Fruit fly (Drosophila melanogaster) whole organism, prepupa: ENCODE data around the gene kon.
A peak's percentile ranks its signal among the peaks of the same experiment; 100 is the strongest.

ENCODE experiments used
- Blimp-1 ChIP-seq: fragments of 200-800 bp; sonication (Bioruptor generic); optimal IDR thresholded peaks from 3 replicates; lab custom pipeline; 2017; ENCODE audit warnings: missing biosample characterization, missing genetic modification characterization, mild to moderate bottlenecking, moderate library complexity, missing genetic modification reagents
- CG10631 ChIP-seq: fragments of 200-800 bp; sonication (Bioruptor generic); optimal IDR thresholded peaks from 2 replicates; lab custom pipeline; 2016; ENCODE audit warnings: missing biosample characterization, missing genetic modification characterization
- CG10669 ChIP-seq: fragments of 200-800 bp; sonication (Bioruptor generic); optimal IDR thresholded peaks from 3 replicates; lab custom pipeline; 2018; ENCODE audit warnings: missing biosample characterization, mild to moderate bottlenecking, missing genetic modification characterization, moderate library complexity
- CG11294 ChIP-seq: fragments of 200-800 bp; sonication (Bioruptor generic); IDR thresholded peaks from 2 replicates; pipeline ENCODE4 v1.3.6; 2022; ENCODE audit warnings: missing biosample characterization, missing genetic modification characterization
- CG11902 ChIP-seq: fragments of 200-800 bp; sonication (Bioruptor generic); optimal IDR thresholded peaks from 3 replicates; lab custom pipeline; 2016; ENCODE audit warnings: missing biosample characterization, missing genetic modification characterization
- CG15336 ChIP-seq: fragments of 200-800 bp; sonication (Bioruptor generic); IDR thresholded peaks from 2 replicates; pipeline ENCODE4 v1.3.6; 2022; ENCODE audit warnings: missing biosample characterization, missing genetic modification characterization
- CG1621 ChIP-seq: fragments of 200-800 bp; sonication (Bioruptor generic); optimal IDR thresholded peaks from 3 replicates; lab custom pipeline; 2018; ENCODE audit warnings: missing biosample characterization, mild to moderate bottlenecking, missing genetic modification characterization
- CG16779 ChIP-seq: fragments of 200-800 bp; sonication (Bioruptor generic); optimal IDR thresholded peaks from 3 replicates; lab custom pipeline; 2017; ENCODE audit warnings: missing biosample characterization, mild to moderate bottlenecking, missing genetic modification characterization
- CG3032 ChIP-seq: fragments of 200-800 bp; optimal IDR thresholded peaks from 2 replicates; lab custom pipeline; 2019; ENCODE audit warnings: missing biosample characterization, mild to moderate bottlenecking, missing genetic modification characterization, moderate library complexity
- CG31627 ChIP-seq: fragments of 200-800 bp; sonication (Bioruptor generic); optimal IDR thresholded peaks from 3 replicates; lab custom pipeline; 2016; ENCODE audit warnings: missing biosample characterization, missing genetic modification characterization
- CG32006 ChIP-seq: fragments of 200-800 bp; sonication (Bioruptor generic); optimal IDR thresholded peaks from 3 replicates; lab custom pipeline; 2017; ENCODE audit warnings: missing biosample characterization, mild to moderate bottlenecking, missing genetic modification characterization
- CG34406 ChIP-seq: fragments of 200-800 bp; sonication (Bioruptor generic); optimal IDR thresholded peaks from 3 replicates; lab custom pipeline; 2016; ENCODE audit warnings: missing biosample characterization, missing genetic modification characterization
- CG4318 ChIP-seq: fragments of 200-800 bp; sonication (Bioruptor generic); optimal IDR thresholded peaks from 3 replicates; lab custom pipeline; 2017; ENCODE audit warnings: missing biosample characterization, mild to moderate bottlenecking, missing genetic modification characterization
- CG6163 ChIP-seq: fragments of 200-800 bp; sonication (Bioruptor generic); IDR thresholded peaks from 3 replicates; pipeline ENCODE4 v1.3.6; 2022; ENCODE audit warnings: missing biosample characterization, missing genetic modification characterization
- CG6276 ChIP-seq: fragments of 200-800 bp; sonication (Bioruptor generic); optimal IDR thresholded peaks from 2 replicates; lab custom pipeline; 2017; ENCODE audit warnings: missing biosample characterization, mild to moderate bottlenecking, missing genetic modification characterization
- CG6792 ChIP-seq: fragments of 200-800 bp; sonication (Bioruptor generic); optimal IDR thresholded peaks from 3 replicates; lab custom pipeline; 2016; ENCODE audit warnings: missing biosample characterization, missing genetic modification characterization
- CG6854 ChIP-seq: fragments of 200-800 bp; sonication (Bioruptor generic); optimal IDR thresholded peaks from 2 replicates; lab custom pipeline; 2017; ENCODE audit warnings: missing biosample characterization, mild to moderate bottlenecking, missing genetic modification characterization
- CG7368 ChIP-seq: fragments of 200-800 bp; sonication (Bioruptor generic); optimal IDR thresholded peaks from 3 replicates; lab custom pipeline; 2016; ENCODE audit warnings: missing biosample characterization, missing genetic modification characterization
- CG8319 ChIP-seq: fragments of 200-800 bp; sonication (Bioruptor generic); optimal IDR thresholded peaks from 3 replicates; lab custom pipeline; 2016; ENCODE audit warnings: missing biosample characterization, missing genetic modification characterization
- Eip75B ChIP-seq: fragments of 200-800 bp; sonication (Bioruptor generic); optimal IDR thresholded peaks from 3 replicates; lab custom pipeline; 2016; ENCODE audit warnings: missing biosample characterization, missing genetic modification characterization
- Eip93F ChIP-seq: fragments of 200-800 bp; sonication (Bioruptor generic); optimal IDR thresholded peaks from 2 replicates; lab custom pipeline; 2016; ENCODE audit warnings: missing biosample characterization, mild to moderate bottlenecking, missing genetic modification characterization
- Ets21C ChIP-seq: fragments of 200-800 bp; sonication (Bioruptor generic); optimal IDR thresholded peaks from 3 replicates; lab custom pipeline; 2016; ENCODE audit warnings: missing biosample characterization, missing genetic modification characterization
- Ets96B ChIP-seq: fragments of 200-800 bp; optimal IDR thresholded peaks from 2 replicates; lab custom pipeline; 2019; ENCODE audit warnings: missing biosample characterization, mild to moderate bottlenecking, missing genetic modification characterization, moderate library complexity
- Gug ChIP-seq: fragments of 200-800 bp; sonication (Bioruptor generic); IDR thresholded peaks from 2 replicates; pipeline ENCODE4 v1.3.6; 2022; ENCODE audit warnings: missing biosample characterization, missing genetic modification characterization
- Hr38 ChIP-seq: sonication (Bioruptor generic); optimal IDR thresholded peaks from 2 replicates; lab custom pipeline; 2016; ENCODE audit warnings: missing biosample characterization, missing genetic modification characterization
- Hr39 ChIP-seq: fragments of 200-800 bp; sonication (Bioruptor generic); optimal IDR thresholded peaks from 2 replicates; lab custom pipeline; 2016; ENCODE audit warnings: missing biosample characterization, missing genetic modification characterization
- Lpt ChIP-seq: fragments of 200-800 bp; sonication (Bioruptor generic); optimal IDR thresholded peaks from 3 replicates; lab custom pipeline; 2016; ENCODE audit warnings: missing biosample characterization, missing genetic modification characterization
- Met ChIP-seq: fragments of 200-800 bp; sonication (Bioruptor generic); optimal IDR thresholded peaks from 3 replicates; lab custom pipeline; 2016; ENCODE audit warnings: missing biosample characterization, missing genetic modification characterization
- OdsH ChIP-seq: fragments of 200-800 bp; sonication (Bioruptor generic); optimal IDR thresholded peaks from 3 replicates; lab custom pipeline; 2016; ENCODE audit warnings: missing biosample characterization, missing genetic modification characterization
- Smox ChIP-seq: fragments of 200-800 bp; sonication (Bioruptor generic); optimal IDR thresholded peaks from 3 replicates; lab custom pipeline; 2016; ENCODE audit warnings: missing biosample characterization, missing genetic modification characterization
- Sox102F ChIP-seq: fragments of 200-800 bp; sonication (Bioruptor generic); optimal IDR thresholded peaks from 2 replicates; lab custom pipeline; 2016; ENCODE audit warnings: missing biosample characterization, mild to moderate bottlenecking, missing genetic modification characterization
- Sox14 ChIP-seq: fragments of 200-800 bp; sonication (Bioruptor generic); optimal IDR thresholded peaks from 3 replicates; lab custom pipeline; 2016; ENCODE audit warnings: missing biosample characterization, missing genetic modification characterization
- achi ChIP-seq: fragments of 200-800 bp; sonication (Bioruptor generic); optimal IDR thresholded peaks from 3 replicates; lab custom pipeline; 2016; ENCODE audit warnings: missing biosample characterization, missing genetic modification characterization
- acj6 ChIP-seq: fragments of 200-800 bp; sonication (Bioruptor generic); optimal IDR thresholded peaks from 3 replicates; lab custom pipeline; 2016; ENCODE audit warnings: missing biosample characterization, missing genetic modification characterization
- cyc ChIP-seq: fragments of 200-800 bp; sonication (Bioruptor generic); optimal IDR thresholded peaks from 3 replicates; lab custom pipeline; 2016; ENCODE audit warnings: missing biosample characterization, missing genetic modification characterization
- dac ChIP-seq: fragments of 200-800 bp; sonication (Bioruptor generic); optimal IDR thresholded peaks from 2 replicates; lab custom pipeline; 2017; ENCODE audit warnings: missing biosample characterization, mild to moderate bottlenecking, missing genetic modification characterization
- dsx ChIP-seq: fragments of 200-800 bp; optimal IDR thresholded peaks from 3 replicates; lab custom pipeline; 2019; ENCODE audit warnings: missing biosample characterization, mild to moderate bottlenecking, missing genetic modification characterization, moderate library complexity; ENCODE audit not compliant: poor library complexity, severe bottlenecking
- eg ChIP-seq: fragments of 200-800 bp; sonication (Bioruptor generic); IDR thresholded peaks from 3 replicates; pipeline ENCODE4 v1.3.6; 2022; ENCODE audit warnings: missing biosample characterization, missing genetic modification characterization
- esn ChIP-seq: fragments of 200-800 bp; sonication (Bioruptor generic); optimal IDR thresholded peaks from 2 replicates; lab custom pipeline; 2016; ENCODE audit warnings: missing biosample characterization, mild to moderate bottlenecking, missing genetic modification characterization, moderate library complexity
- fd59A ChIP-seq: fragments of 200-800 bp; sonication (Bioruptor generic); optimal IDR thresholded peaks from 2 replicates; lab custom pipeline; 2017; ENCODE audit warnings: missing biosample characterization, mild to moderate bottlenecking, missing genetic modification characterization, missing genetic modification reagents
- fd85E ChIP-seq: fragments of 200-800 bp; sonication (Bioruptor generic); optimal IDR thresholded peaks from 3 replicates; lab custom pipeline; 2016; ENCODE audit warnings: missing biosample characterization, missing genetic modification characterization
- fkh ChIP-seq: fragments of 200-800 bp; sonication (Bioruptor generic); optimal IDR thresholded peaks from 3 replicates; lab custom pipeline; 2017; ENCODE audit warnings: missing biosample characterization, mild to moderate bottlenecking, missing genetic modification characterization, moderate library complexity
- lz ChIP-seq: fragments of 200-800 bp; sonication (Bioruptor generic); optimal IDR thresholded peaks from 3 replicates; lab custom pipeline; 2016; ENCODE audit warnings: missing biosample characterization, missing genetic modification characterization
- net ChIP-seq: fragments of 200-800 bp; sonication (Bioruptor generic); optimal IDR thresholded peaks from 3 replicates; lab custom pipeline; 2016; ENCODE audit warnings: missing biosample characterization, missing genetic modification characterization
- pdm3 ChIP-seq: fragments of 200-800 bp; sonication (Bioruptor generic); optimal IDR thresholded peaks from 3 replicates; lab custom pipeline; 2016; ENCODE audit warnings: missing biosample characterization, missing genetic modification characterization
- salr ChIP-seq, 2 experiments: fragments of 200-800 bp; sonication (Bioruptor generic); optimal IDR thresholded peaks; 3 replicates each; lab custom pipeline; 2016 to 2018; ENCODE audit warnings: missing biosample characterization in 2 of 2, missing genetic modification characterization in 2 of 2, mild to moderate bottlenecking in 1 of 2
- ss ChIP-seq, 2 experiments: fragments of 200-800 bp; sonication (Bioruptor generic); optimal IDR thresholded peaks; 2 replicates in 1 of 2; 3 replicates in 1 of 2; lab custom pipeline; 2017 to 2018; ENCODE audit warnings: mild to moderate bottlenecking in 2 of 2, missing biosample characterization in 2 of 2, missing genetic modification characterization in 2 of 2, moderate library complexity in 1 of 2
- svp ChIP-seq: fragments of 200-800 bp; sonication (Bioruptor generic); peaks from one replicate; lab custom pipeline; 2016; ENCODE audit warnings: missing biosample characterization, missing genetic modification characterization
- topi ChIP-seq: fragments of 200-800 bp; sonication (Bioruptor generic); optimal IDR thresholded peaks from 3 replicates; lab custom pipeline; 2016; ENCODE audit warnings: missing biosample characterization, missing genetic modification characterization
- vri ChIP-seq: fragments of 200-800 bp; sonication (Bioruptor generic); optimal IDR thresholded peaks from 3 replicates; lab custom pipeline; 2016; ENCODE audit warnings: missing biosample characterization, mild to moderate bottlenecking, missing genetic modification characterization

The kon gene

DNA sequence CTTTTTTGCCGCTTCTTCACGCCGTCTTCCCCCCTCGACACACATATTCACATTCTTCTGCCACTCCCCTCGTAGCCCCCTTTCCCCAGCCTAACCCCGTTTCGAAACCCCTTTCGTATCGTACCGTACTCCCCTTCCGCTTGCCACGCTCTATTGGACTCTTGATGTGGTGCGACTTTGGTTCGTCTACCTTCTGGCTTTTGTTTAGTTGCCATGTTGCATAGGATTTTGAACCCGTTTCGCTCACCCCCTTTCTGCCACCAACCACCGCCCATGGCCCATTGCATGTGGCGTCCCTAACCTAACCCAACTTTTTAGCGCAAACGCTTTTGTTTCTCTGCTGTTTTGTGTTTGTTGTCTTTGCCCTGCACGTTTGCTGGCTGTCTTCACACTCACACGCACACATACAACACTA is 39.7 kb downstream of the kon start (continued):
- no peak for TF ChIP-seq CG10669
- TF ChIP-seq acj6, result no peak
- TF ChIP-seq Sox14, result no peak
- TF ChIP-seq CG11294 (GFP tag; lab: Robert Waterston, UW), result no peak

DNA sequence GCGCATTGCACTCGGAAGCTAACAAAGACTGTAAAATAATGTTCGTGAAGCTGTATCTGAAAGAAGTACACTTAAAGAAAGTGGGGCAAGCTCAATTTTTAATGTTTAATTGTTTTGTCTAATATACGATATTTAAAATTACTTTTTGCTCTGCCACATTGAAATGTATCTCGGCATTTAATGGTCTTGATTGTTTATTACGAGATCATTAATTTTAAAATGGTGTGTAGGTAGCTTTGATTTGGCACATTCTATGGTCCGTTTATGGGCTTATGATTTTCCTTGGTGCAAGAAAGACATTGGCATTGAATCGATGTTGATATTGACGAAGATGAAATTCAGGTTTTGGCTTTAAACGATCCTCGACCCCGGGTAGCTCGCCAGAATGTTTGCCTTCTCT is 40.2 kb downstream of the kon start:
- peak; percentile 79 for TF ChIP-seq topi (GFP tag; lab: Kevin White, UChicago)
- TF ChIP-seq CG11294 (GFP tag; lab: Robert Waterston, UW), result no peak; the same call in 1 of the 2 replicates
- TF ChIP-seq CG34406 (GFP tag; lab: Kevin White, UChicago), result peak; percentile 58
- TF ChIP-seq Sox14, result peak; percentile 79
- peak; percentile 79 for TF ChIP-seq Ets96B (tag; lab: Kevin White, UChicago)
- TF ChIP-seq CG10669, result peak; percentile 68
- peak; percentile 64 for TF ChIP-seq Eip75B (GFP tag; lab: Kevin White, UChicago)
- no peak for TF ChIP-seq fkh
- peak; percentile 40 for TF ChIP-seq CG4318
- TF ChIP-seq CG7368 (GFP tag; lab: Kevin White, UChicago), result no peak
- TF ChIP-seq CG16779 (tag; lab: Kevin White, UChicago), result no peak
- TF ChIP-seq fd85E (GFP tag; lab: Kevin White, UChicago), result no peak
- peak; percentile 82 for TF ChIP-seq vri
- TF ChIP-seq Met, result peak; percentile 84
- peak; percentile 76 for TF ChIP-seq pdm3 (GFP tag; lab: Kevin White, UChicago)
- TF ChIP-seq OdsH, result peak; percentile 61
- TF ChIP-seq esn (GFP tag; lab: Kevin White, UChicago), result peak; percentile 89
- no peak for TF ChIP-seq CG11902 (GFP tag; lab: Kevin White, UChicago)
- peak; percentile 36 for TF ChIP-seq dsx
- peak; percentile 57 for TF ChIP-seq Eip93F
- TF ChIP-seq salr (GFP tag; optimal IDR thresholded peaks at IDR 0.05; lab: Kevin White, UChicago), result peak; percentile 36 to 46
- peak; percentile 61 for TF ChIP-seq CG6276 (GFP tag; lab: Kevin White, UChicago)
- peak; percentile 76 for TF ChIP-seq CG32006 (GFP tag; lab: Kevin White, UChicago)
- peak; percentile 77 for TF ChIP-seq CG3032
- 0 out of 2 replicates have a peak, but pooled peaks have one; percentile 17 for TF ChIP-seq Gug
- TF ChIP-seq CG1621 (tag; lab: Kevin White, UChicago), result no peak
- TF ChIP-seq achi, result peak; percentile 65
- peak; percentile 58 for TF ChIP-seq CG6792 (GFP tag; lab: Kevin White, UChicago)
- TF ChIP-seq CG6854 (GFP tag; lab: Kevin White, UChicago), result peak; percentile 45
- TF ChIP-seq acj6, result peak; percentile 68
- TF ChIP-seq Ets21C (GFP tag; lab: Kevin White, UChicago), result peak; percentile 71
- TF ChIP-seq CG6163, result peak; percentile 75; the same call in 2 of the 3 replicates
- TF ChIP-seq Lpt (GFP tag; lab: Kevin White, UChicago), result no peak
- peak; percentile 72 for TF ChIP-seq CG10631 (GFP tag; lab: Kevin White, UChicago)
- TF ChIP-seq ss (GFP tag; optimal IDR thresholded peaks at IDR 0.05; lab: Kevin White, UChicago), result no peak
- TF ChIP-seq eg (GFP tag; lab: Robert Waterston, UW), result peak; percentile 58
- peak; percentile 79 for TF ChIP-seq Smox (GFP tag; lab: Kevin White, UChicago)
- TF ChIP-seq dac (GFP tag; lab: Kevin White, UChicago), result peak; percentile 12
- TF ChIP-seq cyc (GFP tag; lab: Kevin White, UChicago), result peak; percentile 70
- no peak for TF ChIP-seq CG8319 (GFP tag; lab: Kevin White, UChicago)
- no peak for TF ChIP-seq Hr38 (GFP tag; lab: Kevin White, UChicago)
- no peak for TF ChIP-seq net (GFP tag; lab: Kevin White, UChicago)
- peak; percentile 27 for TF ChIP-seq Blimp-1
- TF ChIP-seq fd59A (GFP tag; lab: Kevin White, UChicago), result peak; percentile 43
- peak; percentile 90 for TF ChIP-seq Sox102F
- peak; percentile 86 for TF ChIP-seq svp (GFP tag; lab: Kevin White, UChicago)
- peak; percentile 61 for TF ChIP-seq CG15336 (GFP tag; lab: Robert Waterston, UW)
- peak; percentile 81 for TF ChIP-seq CG31627 (GFP tag; lab: Kevin White, UChicago)
- TF ChIP-seq Hr39 (GFP tag; lab: Kevin White, UChicago), result peak; percentile 77
- peak; percentile 83 for TF ChIP-seq lz
